Worm (Caenorhabditis elegans) whole organism, L3 larva: ENCODE measurements around the gene F15H10.8.

Experiments used
- egl-27 ChIP-seq: sonication (generic microtip); optimal IDR thresholded peaks from 4 replicates; lab custom pipeline; 2017; ENCODE audit warnings: missing biosample characterization, missing genetic modification reagents, missing genetic modification characterization
- elt-2 ChIP-seq: sonication (generic microtip); optimal IDR thresholded peaks from 2 replicates; lab custom pipeline; 2016; ENCODE audit warnings: missing genetic modification reagents, mild to moderate bottlenecking, missing genetic modification characterization, missing compliant biosample characterization
- elt-3 ChIP-seq, 3 experiments: fragments of 150-350 bp in 1 of 3; sonication (generic microtip) in 2 of 3; optimal IDR thresholded peaks; 2 replicates in 2 of 3; 4 replicates in 1 of 3; lab custom pipeline; 2014 to 2017; ENCODE audit warnings: missing biosample characterization in 3 of 3, missing genetic modification characterization in 3 of 3
- nhr-28 ChIP-seq: fragments of 150-350 bp; optimal IDR thresholded peaks from 2 replicates; lab custom pipeline; 2014; ENCODE audit warnings: missing biosample characterization, missing genetic modification characterization
- nhr-76 ChIP-seq: fragments of 150-350 bp; sonication (generic microtip); optimal IDR thresholded peaks from 5 replicates; lab custom pipeline; 2014; ENCODE audit warnings: missing biosample characterization, missing genetic modification characterization
- unc-39 ChIP-seq: sonication (generic microtip); optimal IDR thresholded peaks from 4 replicates; lab custom pipeline; 2017; ENCODE audit warnings: missing biosample characterization, missing genetic modification characterization

DNA sequence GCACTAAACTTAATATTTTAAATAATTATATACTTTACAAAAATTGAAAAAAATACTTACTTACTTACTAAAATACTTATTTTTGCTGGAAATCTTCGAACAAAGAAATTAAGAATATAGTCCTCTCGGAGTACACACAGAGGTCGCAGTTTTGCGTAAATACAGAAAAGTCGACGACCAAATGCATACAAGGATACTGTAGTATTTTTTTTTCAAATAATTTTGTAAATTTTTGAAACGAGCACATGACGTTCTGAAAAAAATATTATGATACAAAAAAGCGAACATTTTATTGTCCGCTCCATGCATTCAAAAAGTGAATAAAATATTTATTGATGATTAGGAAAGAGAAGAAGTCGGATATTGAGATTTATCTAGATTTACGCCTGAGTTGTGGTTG is 23.5 kb upstream of the F15H10.8 start, which contains the start of gene apc-10:
- no peak for TF ChIP-seq elt-2 (tag; lab: Kevin White, UChicago)
- TF ChIP-seq unc-39, result no peak
- TF ChIP-seq nhr-76 (tag; lab: Kevin White, UChicago), result no peak
- TF ChIP-seq elt-3 (tag; optimal IDR thresholded peaks at IDR 0.05; lab: Kevin White, UChicago), result no peak
- no peak for TF ChIP-seq nhr-28 (tag; lab: Kevin White, UChicago)
- TF ChIP-seq egl-27 (tag; lab: Kevin White, UChicago), result no peak
